Worm (Caenorhabditis elegans): ENCODE data around the gene swsn-7.

The swsn-7 gene

DNA sequence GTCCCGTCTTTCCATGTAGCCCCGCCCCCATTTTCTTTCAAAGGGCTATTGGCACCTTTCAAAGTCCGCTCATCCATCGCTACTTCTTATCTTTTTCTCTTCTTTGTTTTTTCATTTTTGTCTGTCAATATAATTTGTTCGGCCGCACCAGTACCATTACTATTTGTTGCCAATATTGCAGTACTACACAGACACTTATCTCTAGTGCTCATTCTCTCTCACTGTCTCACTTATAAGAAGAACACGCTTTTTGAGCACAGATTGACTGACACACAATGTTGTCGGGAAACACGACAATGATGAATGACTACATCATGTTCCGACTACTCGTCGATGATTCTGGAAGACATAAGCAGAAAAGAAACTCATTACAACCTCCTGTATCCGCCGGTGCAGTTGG lies 42.5 kb downstream of the swsn-7 start:
- TF ChIP-seq sem-2 (GFP tag; optimal IDR thresholded peaks at IDR 0.05) (no peak), sptf-1 (tag; optimal IDR thresholded peaks at IDR 0.05) (no peak), elt-3 (tag; optimal IDR thresholded peaks at IDR 0.05) (no peak), ham-2 (GFP tag; optimal IDR thresholded peaks at IDR 0.05) (no peak), tbx-8 (GFP tag; optimal IDR thresholded peaks at IDR 0.05) (no peak), mep-1 (tag; optimal IDR thresholded peaks at IDR 0.05) (no peak), ceh-83 (GFP tag; optimal IDR thresholded peaks at IDR 0.05) (no peak), lin-13 (tag; optimal IDR thresholded peaks at IDR 0.05) (no peak), nhr-76 (tag; optimal IDR thresholded peaks at IDR 0.05) (no peak), unc-39 (tag; optimal IDR thresholded peaks at IDR 0.05) (no peak), zip-8 (tag; optimal IDR thresholded peaks at IDR 0.05) (no peak), nhr-12 (tag; optimal IDR thresholded peaks at IDR 0.05) (no peak), lin-32 (GFP tag; optimal IDR thresholded peaks at IDR 0.05) (no peak), nhr-2 (tag; optimal IDR thresholded peaks at IDR 0.05) (no peak), nhr-237 (tag; optimal IDR thresholded peaks at IDR 0.05) (no peak), bed-3 (GFP tag; optimal IDR thresholded peaks at IDR 0.05) (no peak)

DNA sequence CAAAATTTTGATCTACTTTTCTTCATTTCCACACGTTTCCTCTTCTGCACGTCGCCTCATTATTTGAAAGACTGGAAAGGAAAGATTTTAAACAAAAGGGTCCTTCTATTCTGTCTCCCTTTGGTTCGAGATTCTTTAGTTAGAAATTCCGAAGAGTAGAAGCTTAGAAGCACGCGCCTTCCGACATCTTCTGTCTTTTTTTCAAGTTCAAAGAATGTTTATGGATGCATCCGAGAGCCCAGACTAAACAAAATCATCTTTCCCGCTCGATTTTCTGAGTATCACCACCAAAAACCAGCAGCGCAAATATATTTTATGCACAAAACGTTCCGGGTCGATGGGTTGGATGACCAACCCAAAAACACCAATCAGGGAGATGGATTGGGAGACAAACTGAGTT lies 43.5 kb downstream of the swsn-7 start:
- no peak for TF ChIP-seq lin-13 (tag; optimal IDR thresholded peaks at IDR 0.05)
- no peak for TF ChIP-seq hlh-1 (tag; optimal IDR thresholded peaks at IDR 0.05)
- TF ChIP-seq elt-3 (tag; optimal IDR thresholded peaks at IDR 0.05) = no peak
- TF ChIP-seq ham-2 (GFP tag; optimal IDR thresholded peaks at IDR 0.05) = no peak
- TF ChIP-seq nhr-2 (tag; optimal IDR thresholded peaks at IDR 0.05) = no peak
- no peak for TF ChIP-seq elt-1 (tag; optimal IDR thresholded peaks at IDR 0.05; ENCODE audit: borderline replicate concordance, insufficient read depth)
- TF ChIP-seq ztf-11 (tag; optimal IDR thresholded peaks at IDR 0.05) = no peak
- no peak for TF ChIP-seq ceh-43 (GFP tag; optimal IDR thresholded peaks at IDR 0.05)
- no peak for TF ChIP-seq sptf-1 (tag; optimal IDR thresholded peaks at IDR 0.05)

DNA sequence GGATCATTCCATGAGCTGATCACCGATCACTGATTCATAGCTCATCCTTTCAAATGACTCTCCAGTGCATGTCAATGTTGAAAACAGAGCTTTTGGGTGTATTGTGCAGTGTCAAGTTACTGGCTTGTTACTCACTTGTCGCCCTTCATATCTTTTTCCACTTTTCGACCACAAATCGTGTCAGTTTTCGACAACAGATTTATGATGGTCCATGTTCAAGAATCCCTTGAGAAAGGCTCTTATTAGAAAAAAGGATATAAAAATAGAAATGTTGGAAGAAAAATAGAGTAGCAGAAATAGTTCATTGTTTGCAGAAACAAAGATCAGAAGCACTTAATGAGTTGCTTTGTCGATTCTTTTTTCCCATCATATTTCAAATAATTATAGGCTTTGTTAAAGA lies 44.1 kb downstream of the swsn-7 start:
- TF ChIP-seq lin-32 (GFP tag; optimal IDR thresholded peaks at IDR 0.05) (no peak), mep-1 (tag; optimal IDR thresholded peaks at IDR 0.05) (no peak), elt-1 (tag; optimal IDR thresholded peaks at IDR 0.05; ENCODE audit: borderline replicate concordance, insufficient read depth) (no peak), cnd-1 (tag; optimal IDR thresholded peaks at IDR 0.05) (no peak), snpc-4 (tag; optimal IDR thresholded peaks at IDR 0.05) (no peak), ztf-11 (tag; optimal IDR thresholded peaks at IDR 0.05) (no peak), drap-1 (GFP tag; optimal IDR thresholded peaks at IDR 0.05) (no peak), sptf-1 (tag; optimal IDR thresholded peaks at IDR 0.05) (no peak), mab-5 (tag; optimal IDR thresholded peaks at IDR 0.05) (no peak), tbx-8 (GFP tag; optimal IDR thresholded peaks at IDR 0.05) (no peak), ces-1 (GFP tag; optimal IDR thresholded peaks at IDR 0.05) (no peak), nhr-12 (tag; optimal IDR thresholded peaks at IDR 0.05) (no peak), nhr-28 (tag; optimal IDR thresholded peaks at IDR 0.05) (no peak)

DNA sequence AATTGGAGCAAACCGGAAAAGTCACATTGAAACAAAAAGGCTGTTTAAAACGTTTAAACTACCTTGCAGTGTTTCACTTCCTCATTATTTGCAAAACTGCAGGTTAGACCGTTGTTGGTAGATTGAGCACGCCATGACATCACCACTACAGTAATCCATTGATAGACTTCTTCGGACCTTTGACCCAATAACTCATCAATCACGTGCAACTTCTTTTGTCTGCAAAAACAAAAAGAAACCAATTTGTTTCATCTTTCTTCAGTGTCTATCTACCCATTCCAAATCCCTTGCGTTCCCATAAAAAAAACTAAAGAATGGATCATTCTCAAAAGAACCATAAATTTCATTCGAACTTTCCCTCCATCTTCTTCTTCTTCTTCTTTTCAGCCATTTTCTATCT lies 46.5 kb downstream of the swsn-7 start:
- TF ChIP-seq bed-3 (GFP tag; optimal IDR thresholded peaks at IDR 0.05) (no peak), nhr-76 (tag; optimal IDR thresholded peaks at IDR 0.05) (no peak), mep-1 (tag; optimal IDR thresholded peaks at IDR 0.05) (no peak), ceh-39 (tag; optimal IDR thresholded peaks at IDR 0.05) (no peak), M03D4.4 (tag; optimal IDR thresholded peaks at IDR 0.05) (no peak), unc-39 (tag; optimal IDR thresholded peaks at IDR 0.05) (no peak), nhr-237 (tag; optimal IDR thresholded peaks at IDR 0.05) (no peak), mab-5 (tag; optimal IDR thresholded peaks at IDR 0.05) (no peak), pha-4 (tag; optimal IDR thresholded peaks at IDR 0.05) (no peak), elt-1 (tag; optimal IDR thresholded peaks at IDR 0.05; ENCODE audit: borderline replicate concordance, insufficient read depth) (no peak), blmp-1 (tag; optimal IDR thresholded peaks at IDR 0.05) (no peak)

DNA sequence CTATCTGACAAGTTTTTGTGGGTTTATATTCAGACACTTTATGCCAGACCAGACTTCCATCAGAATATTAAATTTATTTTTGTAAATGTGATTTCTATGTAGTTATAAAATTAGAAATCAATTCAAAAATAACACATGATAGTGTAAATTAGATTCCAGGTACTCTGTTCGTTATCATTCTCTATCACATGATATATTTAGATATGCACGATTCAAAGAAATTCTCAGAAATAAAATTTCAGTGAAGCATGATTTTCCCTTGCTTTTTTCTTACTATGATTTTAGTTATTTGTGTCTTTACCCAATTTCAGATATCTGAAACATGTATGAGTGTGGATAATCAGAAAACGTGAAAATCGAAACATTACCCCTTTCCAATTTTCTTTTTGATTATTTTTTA lies 50.0 kb downstream of the swsn-7 start:
- TF ChIP-seq bed-3 (GFP tag; optimal IDR thresholded peaks at IDR 0.05) (no peak), mls-2 (tag; optimal IDR thresholded peaks at IDR 0.05) (no peak), mab-5 (tag; optimal IDR thresholded peaks at IDR 0.05) (no peak), elt-1 (tag; optimal IDR thresholded peaks at IDR 0.05; ENCODE audit: borderline replicate concordance, insufficient read depth) (no peak), M03D4.4 (tag; optimal IDR thresholded peaks at IDR 0.05) (no peak), drap-1 (GFP tag; optimal IDR thresholded peaks at IDR 0.05) (no peak), unc-62 (GFP tag; optimal IDR thresholded peaks at IDR 0.05) (no peak), ceh-43 (GFP tag; optimal IDR thresholded peaks at IDR 0.05) (no peak), ham-2 (GFP tag; optimal IDR thresholded peaks at IDR 0.05) (no peak), lin-32 (GFP tag; optimal IDR thresholded peaks at IDR 0.05) (no peak), sptf-1 (tag; optimal IDR thresholded peaks at IDR 0.05) (no peak), hlh-1 (tag; optimal IDR thresholded peaks at IDR 0.05) (no peak), sem-2 (GFP tag; optimal IDR thresholded peaks at IDR 0.05) (no peak), blmp-1 (tag; optimal IDR thresholded peaks at IDR 0.05) (no peak), flh-1 (GFP tag; optimal IDR thresholded peaks at IDR 0.05) (no peak), zip-8 (tag; optimal IDR thresholded peaks at IDR 0.05) (no peak), unc-39 (tag; optimal IDR thresholded peaks at IDR 0.05) (no peak), unc-120 (tag; optimal IDR thresholded peaks at IDR 0.05; ENCODE audit: poor library complexity, severe bottlenecking) (no peak)

Measured in whole organism, mixed stage, embryonic.